Fruit fly (Drosophila melanogaster): ENCODE measurements around the gene CG12402.

Gene CG12402

DNA sequence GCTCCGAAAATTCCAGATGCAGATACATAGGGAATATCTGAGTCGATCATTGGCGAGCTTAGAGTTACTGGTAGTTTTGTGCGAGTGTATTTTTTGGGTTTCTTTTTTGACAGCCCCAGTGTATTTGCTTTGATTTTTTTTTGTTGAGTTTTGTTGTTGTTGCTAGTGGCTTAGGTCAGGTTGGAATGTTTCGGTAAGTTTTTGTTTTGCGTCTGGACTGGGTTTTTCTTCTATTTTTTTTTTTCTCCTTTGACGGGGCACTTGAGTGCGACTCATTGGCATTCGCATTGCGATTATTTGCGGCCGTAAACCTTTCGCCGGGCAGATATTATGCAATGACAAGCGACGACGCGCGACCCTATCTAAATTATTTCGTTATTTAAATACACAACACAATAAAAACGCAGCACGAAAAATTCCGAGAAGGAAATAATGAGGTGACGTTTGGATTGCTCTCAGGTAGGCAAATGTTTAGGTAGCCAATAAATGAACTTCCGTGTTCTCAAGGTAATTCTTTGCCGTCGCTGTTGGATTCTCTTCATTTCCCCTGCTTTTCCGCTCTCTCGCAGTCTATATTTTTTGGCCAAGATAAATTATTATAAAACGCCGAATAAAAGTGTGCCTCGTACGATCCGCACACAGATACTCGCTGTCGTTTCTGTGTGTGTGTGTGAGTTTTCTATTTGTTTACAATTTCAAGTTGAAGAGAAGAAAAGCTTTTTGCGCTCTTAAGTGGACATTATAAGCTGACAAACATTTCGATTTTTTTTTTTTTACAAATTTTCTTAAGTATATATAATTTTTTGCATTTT, 43.8 kb downstream of the CG12402 start (continued):
- peak; percentile 27 for TF ChIP-seq zf30C (GFP tag; optimal IDR thresholded peaks at IDR 0.05)
- no peak for TF ChIP-seq CG32772 (GFP tag; IDR thresholded peaks at IDR 0.05)
- TF ChIP-seq CG12071 (GFP tag; optimal IDR thresholded peaks at IDR 0.05) = peak; percentile 4
- no peak for TF ChIP-seq CG4707 (GFP tag; optimal IDR thresholded peaks at IDR 0.05)
- no peak for TF ChIP-seq CG3838 (GFP tag; optimal IDR thresholded peaks at IDR 0.05)
- no peak for TF ChIP-seq CG8388 (GFP tag; optimal IDR thresholded peaks at IDR 0.05)
- TF ChIP-seq CG8089 (GFP tag; optimal IDR thresholded peaks at IDR 0.05) = no peak
- no peak for TF ChIP-seq grn (GFP tag; optimal IDR thresholded peaks at IDR 0.05)
- TF ChIP-seq salm (tag; optimal IDR thresholded peaks at IDR 0.05) = no peak
- TF ChIP-seq CG1602 (GFP tag; optimal IDR thresholded peaks at IDR 0.05) = no peak
- TF ChIP-seq ac (GFP tag; optimal IDR thresholded peaks at IDR 0.05) = no peak
- TF ChIP-seq CG10267 (tag; optimal IDR thresholded peaks at IDR 0.05) = no peak
- TF ChIP-seq Sin3A (optimal IDR thresholded peaks at IDR 0.05) = no peak
- TF ChIP-seq slp2 (GFP tag; optimal IDR thresholded peaks at IDR 0.05) = no peak
- no peak for TF ChIP-seq HLH4C (GFP tag; IDR thresholded peaks at IDR 0.05; ENCODE audit: partially characterized antibody)
- no peak for TF ChIP-seq CHES-1-like (GFP tag; optimal IDR thresholded peaks at IDR 0.05)
- peak; percentile 96 for TF ChIP-seq Deaf1 (tag; optimal IDR thresholded peaks at IDR 0.05)
- no peak for TF ChIP-seq da (GFP tag; optimal IDR thresholded peaks at IDR 0.05)
- TF ChIP-seq tin (GFP tag; optimal IDR thresholded peaks at IDR 0.05) = no peak
- no peak for TF ChIP-seq Bgb (GFP tag; IDR thresholded peaks at IDR 0.05; ENCODE audit: partially characterized antibody)
- no peak for TF ChIP-seq CG8765 (GFP tag; IDR thresholded peaks at IDR 0.05)
- no peak for TF ChIP-seq odd (GFP tag; optimal IDR thresholded peaks at IDR 0.05)
- no peak for TF ChIP-seq CG18262 (tag; optimal IDR thresholded peaks at IDR 0.05)
- no peak for TF ChIP-seq BEAF-32 (GFP tag; optimal IDR thresholded peaks at IDR 0.05)
- no peak for TF ChIP-seq CG1529 (GFP tag; optimal IDR thresholded peaks at IDR 0.05)
- TF ChIP-seq chif (GFP tag; optimal IDR thresholded peaks at IDR 0.05) = no peak
- no peak for TF ChIP-seq CG10979 (tag; optimal IDR thresholded peaks at IDR 0.05)
- no peak for TF ChIP-seq CG10366 (GFP tag; IDR thresholded peaks at IDR 0.05)
- no peak for TF ChIP-seq Xbp1 (GFP tag; optimal IDR thresholded peaks at IDR 0.05)
- 0 out of 3 replicates have a peak, but pooled peaks have one; percentile 20 for TF ChIP-seq CG11695 (GFP tag; IDR thresholded peaks at IDR 0.05)
- TF ChIP-seq ewg (GFP tag; optimal IDR thresholded peaks at IDR 0.05) = no peak
- TF ChIP-seq Vsx1 (GFP tag; optimal IDR thresholded peaks at IDR 0.05) = no peak
- TF ChIP-seq CG3065 (GFP tag; optimal IDR thresholded peaks at IDR 0.05) = no peak
- TF ChIP-seq CG9932 (GFP tag; IDR thresholded peaks at IDR 0.05) = no peak
- TF ChIP-seq ttk (GFP tag; IDR thresholded peaks at IDR 0.05) = no peak
- no peak for TF ChIP-seq jumu (GFP tag; optimal IDR thresholded peaks at IDR 0.05)
- TF ChIP-seq h (optimal IDR thresholded peaks at IDR 0.05) = no peak
- no peak for TF ChIP-seq CG16863 (GFP tag; optimal IDR thresholded peaks at IDR 0.05)
- TF ChIP-seq CG4282 (GFP tag; optimal IDR thresholded peaks at IDR 0.05) = no peak
- TF ChIP-seq Atf-2 (GFP tag; optimal IDR thresholded peaks at IDR 0.05) = no peak
- no peak for TF ChIP-seq Doc2 (GFP tag; IDR thresholded peaks at IDR 0.05)
- no peak for TF ChIP-seq fd3F (GFP tag; optimal IDR thresholded peaks at IDR 0.05)
- TF ChIP-seq Awh (GFP tag; IDR thresholded peaks at IDR 0.05) = no peak
- TF ChIP-seq Oli (tag; optimal IDR thresholded peaks at IDR 0.05) = no peak
- no peak for TF ChIP-seq Gsc (GFP tag; IDR thresholded peaks at IDR 0.05)
- TF ChIP-seq pnt (GFP tag; optimal IDR thresholded peaks at IDR 0.05) = no peak
- no peak for TF ChIP-seq her (GFP tag; optimal IDR thresholded peaks at IDR 0.05)
- TF ChIP-seq hth (optimal IDR thresholded peaks at IDR 0.05) = no peak
- TF ChIP-seq zen (tag; optimal IDR thresholded peaks at IDR 0.05) = peak; percentile 34
- peak; percentile 21 for TF ChIP-seq CG15514 (GFP tag; optimal IDR thresholded peaks at IDR 0.05)
- TF ChIP-seq Nf-YB (GFP tag; optimal IDR thresholded peaks at IDR 0.05) = no peak
